Worm (Caenorhabditis elegans): ENCODE measurements around the gene K01D12.5.

ce11 chrV:12443754-12444153, 46.1 kb downstream of the K01D12.5 start, which contains the start of gene pals-39:
- TF ChIP-seq dao-5 (tag; optimal IDR thresholded peaks at IDR 0.05) (no peak), him-1 (tag; optimal IDR thresholded peaks at IDR 0.05) (no peak), W03F9.2 (tag; optimal IDR thresholded peaks at IDR 0.05) (no peak)

All from whole organism, L4/young adult.